Worm (Caenorhabditis elegans) whole organism, L4 larva: ENCODE measurements around the gene C37C3.12.

ENCODE experiments used
- F44E2.7 ChIP-seq: fragments of 200-800 bp; sonication (Bioruptor generic); IDR thresholded peaks from 2 replicates; pipeline ENCODE4 v2.1.2; 2022; ENCODE audit warnings: missing genetic modification characterization, missing compliant biosample characterization
- R02D3.7 ChIP-seq: fragments of 150-350 bp; sonication (generic microtip); optimal IDR thresholded peaks from 3 replicates; lab custom pipeline; 2014; ENCODE audit warnings: missing biosample characterization, missing genetic modification characterization
- Y5F2A.4 ChIP-seq: fragments of 200-800 bp; sonication (Bioruptor generic); optimal IDR thresholded peaks from 2 replicates; lab custom pipeline; 2018; ENCODE audit warnings: mild to moderate bottlenecking, missing genetic modification characterization, missing compliant biosample characterization
- ZK337.2 ChIP-seq: fragments of 200-800 bp; sonication (Bioruptor generic); IDR thresholded peaks from 2 replicates; pipeline ENCODE4 v1.3.6; 2022; ENCODE audit warnings: missing genetic modification reagents, missing genetic modification characterization, missing compliant biosample characterization
- ama-1 ChIP-seq: fragments of 150-350 bp; optimal IDR thresholded peaks from 2 replicates; lab custom pipeline; 2014; ENCODE audit warnings: inconsistent platforms, mixed read lengths
- arid-1 ChIP-seq: fragments of 200-800 bp; sonication (Bioruptor generic); conservative IDR thresholded peaks from 2 replicates; pipeline ENCODE4 v1.3.6; 2022; ENCODE audit warnings: missing genetic modification reagents, missing genetic modification characterization, missing compliant biosample characterization
- ceh-62 ChIP-seq: sonication (generic microtip); optimal IDR thresholded peaks from 2 replicates; lab custom pipeline; 2017; ENCODE audit warnings: missing biosample characterization, missing genetic modification characterization
- ces-1 ChIP-seq: fragments of 150-350 bp; sonication (generic microtip); optimal IDR thresholded peaks from 4 replicates; lab custom pipeline; 2014; ENCODE audit warnings: missing biosample characterization, missing genetic modification reagents, missing genetic modification characterization
- ctbp-1 ChIP-seq: fragments of 200-800 bp; sonication (Bioruptor generic); IDR thresholded peaks from 2 replicates; pipeline ENCODE4 v1.3.6; 2022; ENCODE audit warnings: missing genetic modification reagents, missing genetic modification characterization, missing compliant biosample characterization
- daf-12 ChIP-seq: fragments of 150-350 bp; optimal IDR thresholded peaks from 2 replicates; lab custom pipeline; 2014; ENCODE audit warnings: missing biosample characterization, missing genetic modification reagents, missing genetic modification characterization
- dpl-1 ChIP-seq: fragments of 150-350 bp; optimal IDR thresholded peaks from 2 replicates; lab custom pipeline; 2014; ENCODE audit warnings: missing biosample characterization, missing genetic modification reagents, missing genetic modification characterization
- dve-1 ChIP-seq: sonication (generic microtip); optimal IDR thresholded peaks from 2 replicates; lab custom pipeline; 2017; ENCODE audit warnings: antibody characterized with exemption, mild to moderate bottlenecking, missing genetic modification characterization, missing compliant biosample characterization; ENCODE audit not compliant: insufficient read depth
- fkh-10 ChIP-seq: fragments of 150-350 bp; optimal IDR thresholded peaks from 2 replicates; lab custom pipeline; 2014; ENCODE audit warnings: missing biosample characterization, missing genetic modification reagents, missing genetic modification characterization
- hif-1 ChIP-seq, 2 experiments: sonication (generic microtip); optimal IDR thresholded peaks; 2 replicates each; lab custom pipeline; 2016 to 2017; ENCODE audit warnings: missing compliant biosample characterization in 2 of 2, missing genetic modification characterization in 2 of 2, missing genetic modification reagents in 2 of 2, missing genotype in 2 of 2, mild to moderate bottlenecking in 1 of 2
- lim-7 ChIP-seq: fragments of 200-800 bp; sonication (Bioruptor generic); IDR thresholded peaks from 2 replicates; pipeline ENCODE4 v1.3.6; 2022; ENCODE audit warnings: missing genetic modification characterization, missing compliant biosample characterization
- lin-15B ChIP-seq: fragments of 150-350 bp; sonication (generic microtip); optimal IDR thresholded peaks from 3 replicates; lab custom pipeline; 2014; ENCODE audit warnings: missing biosample characterization, missing genetic modification characterization
- lir-3 ChIP-seq: sonication (generic microtip); optimal IDR thresholded peaks from 2 replicates; lab custom pipeline; 2016; ENCODE audit warnings: mild to moderate bottlenecking, missing genetic modification characterization, missing compliant biosample characterization
- lsy-2 ChIP-seq, 2 experiments: fragments of 150-350 bp in 1 of 2; sonication (generic microtip) in 1 of 2; optimal IDR thresholded peaks; 2 replicates each; lab custom pipeline; 2014 to 2017; ENCODE audit warnings: missing biosample characterization in 2 of 2, missing genetic modification characterization in 2 of 2
- madf-5 ChIP-seq, 2 experiments: fragments of 200-800 bp; sonication (Bioruptor generic); IDR thresholded peaks; 2 replicates each; pipeline ENCODE4 v1.3.6; 2022; ENCODE audit warnings: missing compliant biosample characterization in 2 of 2, missing genetic modification characterization in 2 of 2
- mdl-1 ChIP-seq, 2 experiments: fragments of 150-350 bp in 1 of 2; sonication (generic microtip) in 1 of 2; optimal IDR thresholded peaks; 2 replicates each; lab custom pipeline; 2014 to 2017; ENCODE audit warnings: missing biosample characterization in 2 of 2, missing genetic modification characterization in 2 of 2
- mes-2 ChIP-seq: sonication (generic microtip); optimal IDR thresholded peaks from 2 replicates; lab custom pipeline; 2016; ENCODE audit warnings: missing genotype, mild to moderate bottlenecking, missing genetic modification characterization, missing compliant biosample characterization; ENCODE audit not compliant: poor library complexity, severe bottlenecking
- mxl-2 ChIP-seq: fragments of 200-800 bp; sonication (Bioruptor generic); conservative IDR thresholded peaks from 2 replicates; pipeline ENCODE4 v1.3.6; 2022; ENCODE audit warnings: missing genetic modification reagents, missing genetic modification characterization, missing compliant biosample characterization
- nhr-28 ChIP-seq: fragments of 150-350 bp; optimal IDR thresholded peaks from 2 replicates; lab custom pipeline; 2014; ENCODE audit warnings: missing biosample characterization, missing genetic modification characterization
- nhr-41 ChIP-seq: fragments of 200-800 bp; sonication (Bioruptor generic); IDR thresholded peaks from 2 replicates; pipeline ENCODE4 v1.3.6; 2022; ENCODE audit warnings: missing genetic modification reagents, missing genetic modification characterization, missing compliant biosample characterization
- nhr-48 ChIP-seq: sonication (generic microtip); optimal IDR thresholded peaks from 2 replicates; lab custom pipeline; 2016; ENCODE audit warnings: mild to moderate bottlenecking, missing genetic modification characterization, missing compliant biosample characterization
- nhr-77 ChIP-seq: fragments of 150-350 bp; optimal IDR thresholded peaks from 2 replicates; lab custom pipeline; 2014; ENCODE audit warnings: missing biosample characterization, missing genetic modification characterization
- pha-4 ChIP-seq, 2 experiments: fragments of 150-350 bp in 1 of 2; fragments of 200-800 bp in 1 of 2; sonication (Bioruptor generic) in 1 of 2; IDR thresholded peaks in 1 of 2; optimal IDR thresholded peaks in 1 of 2; 2 replicates each; pipeline versions ENCODE4 v1.3.6 to Lab custom; 2014 to 2022; ENCODE audit warnings: missing genetic modification characterization in 2 of 2, missing genetic modification reagents in 2 of 2, missing biosample characterization in 1 of 2, missing compliant biosample characterization in 1 of 2
- rbr-2 ChIP-seq: sonication (generic microtip); optimal IDR thresholded peaks from 2 replicates; lab custom pipeline; 2016; ENCODE audit warnings: missing genotype, missing genetic modification characterization, missing compliant biosample characterization
- tag-97 ChIP-seq: fragments of 200-800 bp; sonication (Bioruptor generic); IDR thresholded peaks from 2 replicates; pipeline ENCODE4 v1.3.6; 2022; ENCODE audit warnings: missing genetic modification characterization, missing compliant biosample characterization
- tra-1 ChIP-seq: fragments of 200-800 bp; sonication (Bioruptor generic); IDR thresholded peaks from 2 replicates; pipeline ENCODE4 v1.3.6; 2022; ENCODE audit warnings: missing genetic modification reagents, missing genetic modification characterization, missing compliant biosample characterization
- unc-39 ChIP-seq: sonication (generic microtip); optimal IDR thresholded peaks from 2 replicates; lab custom pipeline; 2017; ENCODE audit warnings: missing biosample characterization, missing genetic modification characterization
- ztf-7 ChIP-seq: fragments of 150-350 bp; optimal IDR thresholded peaks from 2 replicates; lab custom pipeline; 2014; ENCODE audit warnings: missing biosample characterization, missing genetic modification characterization

C37C3.12 gene

ce11 chrV:7820270-7820669, 19.1 kb downstream of the C37C3.12 start, which contains the start of gene lbp-4 (continued):
- TF ChIP-seq lsy-2 (tag; optimal IDR thresholded peaks at IDR 0.05; lab: Kevin White, UChicago) (peak in 1 of 2 experiments; percentile 64), Y5F2A.4 (GFP tag; lab: Kevin White, UChicago) (no peak), unc-39 (tag; lab: Kevin White, UChicago) (no peak), ZK337.2 (GFP tag; lab: Robert Waterston, UW) (no peak), lir-3 (no peak), mes-2 (tag; lab: Kevin White, UChicago) (peak; percentile 89), nhr-77 (tag; lab: Kevin White, UChicago) (peak; percentile 57), mdl-1 (tag; optimal IDR thresholded peaks at IDR 0.05; lab: Kevin White, UChicago) (no peak), hif-1 (tag; optimal IDR thresholded peaks at IDR 0.05; lab: Kevin White, UChicago) (peak in 1 of 2 experiments; percentile 46), lin-15B (tag; lab: Kevin White, UChicago) (no peak), ztf-7 (tag; lab: Kevin White, UChicago) (no peak)
- TF ChIP-seq, all 104 proteins: peak for 13

ce11 chrV:7819585-7819984, 19.8 kb downstream of the C37C3.12 start:
- TF ChIP-seq fkh-10 (GFP tag; lab: Kevin White, UChicago), result peak; percentile 19
- TF ChIP-seq daf-12, result no peak

- TF ChIP-seq ces-1 (GFP tag; lab: Kevin White, UChicago) (peak; percentile 65), fkh-10 (GFP tag; lab: Kevin White, UChicago) (peak; percentile 56), nhr-48 (tag; lab: Kevin White, UChicago) (no peak), ctbp-1 (GFP tag; lab: Robert Waterston, UW) (0 out of 2 replicates have a peak, but pooled peaks have one; percentile 31)
Measured at ce11 chrV:7816486-7816885, 22.9 kb downstream of the C37C3.12 start.

- TF ChIP-seq dpl-1, result no peak
- TF ChIP-seq mxl-2, result no peak
- TF ChIP-seq arid-1 (GFP tag; lab: Robert Waterston, UW), result no peak
- no peak for TF ChIP-seq ama-1
- no peak for TF ChIP-seq tra-1 (GFP tag; lab: Robert Waterston, UW)
- no peak for TF ChIP-seq ceh-62 (tag; lab: Kevin White, UChicago)
- no peak for TF ChIP-seq pha-4 (GFP tag; IDR thresholded peaks at IDR 0.05; lab: Robert Waterston, UW)
- no peak for TF ChIP-seq pha-4 (tag; optimal IDR thresholded peaks at IDR 0.05; lab: Kevin White, UChicago)
- TF ChIP-seq madf-5 (GFP tag; IDR thresholded peaks at IDR 0.05; lab: Robert Waterston, UW), result no peak
- TF ChIP-seq F44E2.7, result no peak
- TF ChIP-seq dve-1, result no peak
- TF ChIP-seq, all 104 proteins: peak for 0
Measured at ce11 chrV:7814601-7815000, 24.8 kb downstream of the C37C3.12 start, which contains the start of gene ZK742.6. Gene ZK742.6 (minus strand): TSS chrV:7814942.

- TF ChIP-seq nhr-28 (tag; lab: Kevin White, UChicago), result peak; percentile 43
- TF ChIP-seq tag-97 (GFP tag; lab: Robert Waterston, UW), result no peak
- no peak for TF ChIP-seq nhr-77 (tag; lab: Kevin White, UChicago)
- TF ChIP-seq rbr-2, result no peak
- TF ChIP-seq nhr-41, result no peak
- 0 out of 2 replicates have a peak, but pooled peaks have one; percentile 21 for TF ChIP-seq pha-4 (GFP tag; IDR thresholded peaks at IDR 0.05; lab: Robert Waterston, UW)
- no peak for TF ChIP-seq pha-4 (tag; optimal IDR thresholded peaks at IDR 0.05; lab: Kevin White, UChicago)
- no peak for TF ChIP-seq R02D3.7 (tag; lab: Kevin White, UChicago)
- no peak for TF ChIP-seq lim-7
- no peak for TF ChIP-seq mes-2 (tag; lab: Kevin White, UChicago)
- TF ChIP-seq madf-5 (GFP tag; IDR thresholded peaks at IDR 0.05; lab: Robert Waterston, UW), result no peak
Measured at ce11 chrV:7811758-7812157, 27.6 kb downstream of the C37C3.12 start, which contains the start of gene ZK742.4. Gene ZK742.4 (minus strand): TSS chrV:7811792.
